Worm (Caenorhabditis elegans) whole organism, mixed stage, embryonic: ENCODE results near the gene T26A5.8.
A peak's percentile ranks its signal among the peaks of the same experiment; 100 is the strongest.

ENCODE experiments used
- M03D4.4 ChIP-seq: sonication (generic microtip); optimal IDR thresholded peaks from 2 replicates; lab custom pipeline; 2017; ENCODE audit warnings: mild to moderate bottlenecking, missing genetic modification characterization, missing compliant biosample characterization
- ceh-39 ChIP-seq: fragments of 150-350 bp; optimal IDR thresholded peaks from 2 replicates; lab custom pipeline; 2014; ENCODE audit warnings: missing biosample characterization, missing genetic modification characterization
- ceh-43 ChIP-seq: fragments of 200-800 bp; sonication (Bioruptor generic); optimal IDR thresholded peaks from 2 replicates; lab custom pipeline; 2018; ENCODE audit warnings: mild to moderate bottlenecking, missing genetic modification characterization, moderate library complexity, missing compliant biosample characterization
- cnd-1 ChIP-seq: fragments of 200-800 bp; sonication (Bioruptor generic); optimal IDR thresholded peaks from 2 replicates; lab custom pipeline; 2018; ENCODE audit warnings: mild to moderate bottlenecking, missing genetic modification characterization, missing compliant biosample characterization
- elt-1 ChIP-seq: sonication (generic microtip); optimal IDR thresholded peaks from 2 replicates; lab custom pipeline; 2017; ENCODE audit warnings: missing genetic modification characterization, mild to moderate bottlenecking, missing compliant biosample characterization, antibody characterized with exemption, moderate library complexity, borderline replicate concordance; ENCODE audit not compliant: insufficient read depth
- flh-1 ChIP-seq: fragments of 200-800 bp; sonication (Bioruptor generic); optimal IDR thresholded peaks from 2 replicates; lab custom pipeline; 2018; ENCODE audit warnings: mild to moderate bottlenecking, missing genetic modification characterization, moderate library complexity, missing compliant biosample characterization
- ham-2 ChIP-seq: fragments of 200-800 bp; sonication (Bioruptor generic); optimal IDR thresholded peaks from 2 replicates; lab custom pipeline; 2018; ENCODE audit warnings: mild to moderate bottlenecking, missing genetic modification characterization, missing compliant biosample characterization
- lin-13 ChIP-seq: fragments of 150-350 bp; optimal IDR thresholded peaks from 2 replicates; lab custom pipeline; 2014; ENCODE audit warnings: missing biosample characterization, missing genetic modification characterization
- lin-32 ChIP-seq: fragments of 200-800 bp; sonication (Bioruptor generic); optimal IDR thresholded peaks from 2 replicates; lab custom pipeline; 2018; ENCODE audit warnings: mild to moderate bottlenecking, missing genetic modification characterization, missing compliant biosample characterization
- lsy-2 ChIP-seq: fragments of 150-350 bp; optimal IDR thresholded peaks from 2 replicates; lab custom pipeline; 2014; ENCODE audit warnings: missing biosample characterization, missing genetic modification characterization
- mep-1 ChIP-seq: fragments of 150-350 bp; optimal IDR thresholded peaks from 2 replicates; lab custom pipeline; 2017; ENCODE audit warnings: missing biosample characterization, missing genetic modification reagents, missing genetic modification characterization, inconsistent platforms
- mls-2 ChIP-seq: sonication (generic microtip); optimal IDR thresholded peaks from 2 replicates; lab custom pipeline; 2016; ENCODE audit warnings: mild to moderate bottlenecking, missing genetic modification characterization, moderate library complexity, missing compliant biosample characterization
- nhr-2 ChIP-seq: fragments of 150-350 bp; optimal IDR thresholded peaks from 2 replicates; lab custom pipeline; 2014; ENCODE audit warnings: missing biosample characterization, missing genetic modification characterization
- nhr-237 ChIP-seq: fragments of 150-350 bp; optimal IDR thresholded peaks from 2 replicates; lab custom pipeline; 2014; ENCODE audit warnings: missing biosample characterization, missing genetic modification characterization
- nhr-28 ChIP-seq: fragments of 150-350 bp; optimal IDR thresholded peaks from 2 replicates; lab custom pipeline; 2014; ENCODE audit warnings: missing biosample characterization, missing genetic modification characterization
- nhr-76 ChIP-seq: sonication (generic microtip); optimal IDR thresholded peaks from 2 replicates; lab custom pipeline; 2017; ENCODE audit warnings: missing biosample characterization, missing genetic modification characterization
- pha-4 ChIP-seq: fragments of 150-350 bp; optimal IDR thresholded peaks from 2 replicates; lab custom pipeline; 2018; ENCODE audit warnings: missing biosample characterization, missing genetic modification reagents, missing genetic modification characterization
- sem-2 ChIP-seq: fragments of 200-800 bp; sonication (Bioruptor generic); optimal IDR thresholded peaks from 2 replicates; lab custom pipeline; 2018; ENCODE audit warnings: mild to moderate bottlenecking, missing genetic modification characterization, missing compliant biosample characterization
- snpc-4 ChIP-seq: fragments of 150-350 bp; optimal IDR thresholded peaks from 2 replicates; lab custom pipeline; 2014; ENCODE audit warnings: missing biosample characterization, missing genetic modification characterization
- sptf-1 ChIP-seq: sonication (generic microtip); optimal IDR thresholded peaks from 2 replicates; lab custom pipeline; 2017; ENCODE audit warnings: mild to moderate bottlenecking, missing genetic modification characterization, moderate library complexity, missing compliant biosample characterization
- tbx-8 ChIP-seq: fragments of 200-800 bp; sonication (Bioruptor generic); optimal IDR thresholded peaks from 2 replicates; lab custom pipeline; 2018; ENCODE audit warnings: mild to moderate bottlenecking, missing genetic modification characterization, moderate library complexity, missing compliant biosample characterization
- unc-120 ChIP-seq: sonication (generic microtip); optimal IDR thresholded peaks from 2 replicates; lab custom pipeline; 2017; ENCODE audit warnings: missing genetic modification characterization, missing compliant biosample characterization; ENCODE audit not compliant: poor library complexity, severe bottlenecking
- unc-39 ChIP-seq: fragments of 150-350 bp; optimal IDR thresholded peaks from 2 replicates; lab custom pipeline; 2014; ENCODE audit warnings: missing biosample characterization, missing genetic modification characterization
- unc-62 ChIP-seq: fragments of 150-350 bp; optimal IDR thresholded peaks from 2 replicates; lab custom pipeline; 2014; ENCODE audit warnings: missing biosample characterization, missing genetic modification reagents, missing genetic modification characterization
- zip-8 ChIP-seq: fragments of 150-350 bp; optimal IDR thresholded peaks from 2 replicates; lab custom pipeline; 2014; ENCODE audit warnings: missing biosample characterization, missing genetic modification characterization
- ztf-11 ChIP-seq: fragments of 150-350 bp; optimal IDR thresholded peaks from 2 replicates; lab custom pipeline; 2014; ENCODE audit warnings: missing biosample characterization, missing genetic modification characterization

The T26A5.8 gene

DNA sequence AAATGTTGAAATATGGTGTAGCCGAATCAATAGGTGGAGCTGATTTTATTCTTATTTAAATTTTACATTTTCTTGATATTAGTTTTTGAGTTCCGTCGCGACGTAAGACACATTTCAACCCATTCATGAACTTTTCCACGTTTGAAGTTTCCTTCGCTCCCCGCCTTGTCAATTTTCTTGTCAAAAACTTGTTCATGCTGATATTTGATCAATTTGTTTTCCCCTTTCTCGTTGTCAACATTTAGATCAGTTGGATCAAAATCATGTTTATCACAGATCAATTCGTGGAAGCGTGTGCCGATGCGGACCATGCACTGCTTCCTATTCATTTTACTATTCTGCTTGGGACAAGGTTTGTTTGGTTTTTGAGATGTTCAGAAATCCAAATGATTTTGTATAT is 20.3 kb upstream of the T26A5.8 start, which contains the start of gene chtb-2:
Gene chtb-2, plus strand, starts transcription at position 301 of the 400 bp plus-strand sequence.
- TF ChIP-seq flh-1 (GFP tag; lab: Kevin White, UChicago) (no peak), ceh-43 (GFP tag; lab: Kevin White, UChicago) (no peak), ceh-39 (tag; lab: Kevin White, UChicago) (no peak), lin-32 (no peak), lsy-2 (tag; lab: Kevin White, UChicago) (no peak), zip-8 (tag; lab: Kevin White, UChicago) (no peak), snpc-4 (tag; lab: Kevin White, UChicago) (no peak), pha-4 (tag; lab: Kevin White, UChicago) (no peak), unc-62 (GFP tag; lab: Kevin White, UChicago) (no peak), unc-120 (tag; lab: Kevin White, UChicago) (no peak), nhr-76 (tag; lab: Kevin White, UChicago) (no peak), mls-2 (tag; lab: Kevin White, UChicago) (no peak), cnd-1 (tag; lab: Kevin White, UChicago) (no peak), mep-1 (no peak), nhr-28 (tag; lab: Kevin White, UChicago) (no peak), nhr-237 (no peak), sptf-1 (no peak), lin-13 (tag; lab: Kevin White, UChicago) (no peak)

DNA sequence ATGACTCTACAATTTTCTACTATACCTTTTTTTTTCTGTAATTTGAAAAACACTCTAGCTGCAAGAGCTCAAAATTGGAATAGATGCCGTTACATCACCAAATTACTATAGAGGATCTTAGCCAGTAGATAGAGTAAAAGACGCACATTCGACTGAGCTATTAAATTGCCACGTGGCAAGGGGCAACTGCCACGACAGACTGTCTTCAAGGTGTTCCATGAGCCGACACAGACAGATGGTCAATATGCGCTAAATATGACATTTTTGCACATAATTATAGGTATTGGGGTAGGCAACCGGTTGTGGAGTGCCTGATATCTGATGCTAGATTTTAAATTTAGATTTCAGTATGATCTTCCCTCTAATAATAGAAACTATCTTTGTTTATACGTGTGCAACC is 16.8 kb upstream of the T26A5.8 start:
- no peak for TF ChIP-seq pha-4 (tag; lab: Kevin White, UChicago)
- peak; percentile 89 for TF ChIP-seq nhr-2
- TF ChIP-seq cnd-1 (tag; lab: Kevin White, UChicago): peak; percentile 71
- TF ChIP-seq, all 35 proteins: peak for 2

DNA sequence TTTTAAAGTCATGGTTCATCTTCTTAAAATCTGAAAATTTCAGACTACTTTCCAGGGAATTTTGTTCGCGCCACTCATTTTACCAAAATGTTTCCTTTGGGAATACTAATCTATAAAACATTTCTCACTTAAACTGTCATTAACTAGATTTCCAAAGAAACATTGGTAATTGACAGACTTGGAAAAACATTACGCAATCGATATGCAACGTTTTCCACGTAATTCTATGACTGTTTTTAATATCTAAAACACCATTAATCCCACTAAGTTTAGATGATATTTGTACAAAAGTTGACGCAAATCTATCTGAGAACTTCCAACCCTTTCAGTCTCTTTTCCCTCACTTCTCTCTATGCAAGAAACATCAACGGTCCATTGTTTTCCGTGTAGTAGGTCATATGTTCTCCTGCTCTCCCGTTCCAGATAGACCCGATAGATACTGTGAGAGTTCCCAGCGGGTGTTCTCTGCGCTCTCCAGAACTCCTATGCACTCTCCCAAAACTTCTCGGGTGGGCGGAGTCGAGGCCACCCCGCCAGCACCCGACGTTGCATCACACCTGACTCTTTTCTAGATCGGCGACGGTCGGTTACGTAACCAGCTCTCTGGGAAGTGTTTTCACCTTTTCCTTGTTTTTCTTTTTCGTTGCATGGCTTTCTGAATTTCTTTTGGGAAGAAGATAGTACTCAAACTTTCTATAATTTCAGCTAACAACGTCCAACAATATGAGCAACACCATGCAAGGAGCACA is 15.8 kb upstream of the T26A5.8 start, which contains the start of gene zip-8:
Gene zip-8, plus strand, starts transcription at position 700 of the 749 bp plus-strand sequence.
- TF ChIP-seq zip-8 (tag; lab: Kevin White, UChicago) (peak; percentile 98), ztf-11 (tag; lab: Kevin White, UChicago) (no peak)
- TF ChIP-seq, all 35 proteins: peak for 1

DNA sequence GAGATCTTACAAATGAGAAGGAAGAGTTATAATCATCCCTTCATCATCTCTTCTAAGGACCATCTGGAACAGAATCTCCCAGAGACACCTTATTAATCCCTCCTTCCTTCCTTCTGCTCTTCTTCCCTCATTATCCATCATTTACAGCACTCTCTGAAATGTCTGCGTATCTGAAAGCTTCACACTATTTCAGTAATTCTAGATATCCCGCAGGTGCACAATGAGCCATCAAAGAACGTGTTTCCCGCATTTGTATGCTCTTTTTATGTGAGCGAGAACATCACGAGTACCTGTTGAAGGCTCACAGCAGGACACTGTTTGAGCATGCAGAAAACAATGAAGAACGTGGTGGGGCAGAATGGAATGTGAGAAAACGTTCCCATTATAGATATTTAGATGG is 13.7 kb upstream of the T26A5.8 start:
- TF ChIP-seq cnd-1 (tag; lab: Kevin White, UChicago): no peak
- peak; percentile 65 for TF ChIP-seq nhr-2
- TF ChIP-seq elt-1 (tag; lab: Kevin White, UChicago): peak; percentile 51
- TF ChIP-seq lsy-2 (tag; lab: Kevin White, UChicago): no peak

DNA sequence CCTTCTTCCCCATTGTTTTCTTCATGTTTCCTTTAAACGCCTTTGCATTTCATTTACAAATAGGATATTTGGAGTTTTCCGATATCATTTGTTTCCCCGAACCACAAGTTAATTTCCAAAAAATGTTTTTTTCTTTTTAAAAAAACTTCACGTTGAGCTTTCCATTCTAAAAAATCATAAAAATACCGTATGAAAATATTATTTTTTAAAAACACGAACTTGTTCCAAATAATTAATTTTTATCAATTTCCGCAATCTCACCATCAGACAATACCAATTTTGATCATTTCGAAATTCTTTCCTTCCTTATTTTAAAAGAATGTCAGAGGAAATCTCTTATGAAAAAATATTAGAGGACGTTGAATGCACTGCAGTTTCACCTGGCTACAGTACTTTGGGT is 8.8 kb upstream of the T26A5.8 start, which contains the start of gene wht-6:
Gene wht-6, plus strand, starts transcription at position 301 of the 400 bp plus-strand sequence.
- TF ChIP-seq ham-2: no peak
- no peak for TF ChIP-seq unc-120 (tag; lab: Kevin White, UChicago)
- no peak for TF ChIP-seq nhr-28 (tag; lab: Kevin White, UChicago)
- no peak for TF ChIP-seq unc-39 (tag; lab: Kevin White, UChicago)
- TF ChIP-seq lsy-2 (tag; lab: Kevin White, UChicago): no peak
- no peak for TF ChIP-seq unc-62 (GFP tag; lab: Kevin White, UChicago)
- no peak for TF ChIP-seq cnd-1 (tag; lab: Kevin White, UChicago)
- TF ChIP-seq M03D4.4 (tag; lab: Kevin White, UChicago): no peak
- TF ChIP-seq lin-32: no peak

DNA sequence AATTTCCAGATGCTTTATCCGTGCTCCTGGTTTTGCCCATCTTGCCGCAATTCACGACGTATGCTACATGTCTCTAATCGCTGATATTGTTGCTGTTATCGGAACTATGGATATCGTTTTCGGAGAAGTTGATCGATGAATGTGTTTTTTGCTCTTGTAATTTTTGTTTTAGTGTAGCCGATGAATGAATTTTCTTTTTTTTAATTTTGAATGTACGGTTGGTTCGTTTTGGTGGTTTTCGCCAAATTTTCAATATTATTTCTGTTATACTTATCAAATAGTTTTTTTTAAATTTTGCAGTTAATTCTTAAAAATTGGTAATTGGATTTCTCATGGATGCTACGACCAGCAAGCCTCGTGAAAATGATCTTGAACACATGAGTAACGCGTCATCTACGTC is 4.3 kb upstream of the T26A5.8 start, which contains the start of gene T26A5.2:
Gene T26A5.2, plus strand, starts transcription at position 301 of the 400 bp plus-strand sequence.
- TF ChIP-seq ceh-39 (tag; lab: Kevin White, UChicago): no peak
- TF ChIP-seq nhr-2: no peak
- no peak for TF ChIP-seq sem-2
- no peak for TF ChIP-seq lin-13 (tag; lab: Kevin White, UChicago)
- TF ChIP-seq ztf-11 (tag; lab: Kevin White, UChicago): no peak
- no peak for TF ChIP-seq cnd-1 (tag; lab: Kevin White, UChicago)
- no peak for TF ChIP-seq pha-4 (tag; lab: Kevin White, UChicago)
- no peak for TF ChIP-seq M03D4.4 (tag; lab: Kevin White, UChicago)
- no peak for TF ChIP-seq tbx-8 (GFP tag; lab: Kevin White, UChicago)
- no peak for TF ChIP-seq ceh-43 (GFP tag; lab: Kevin White, UChicago)
- TF ChIP-seq, all 35 proteins: peak for 0
